Fruit fly (Drosophila melanogaster) whole organism, prepupa: ENCODE results near the gene CG14054.
A peak's percentile ranks its signal among the peaks of the same experiment; 100 is the strongest.

Experiments
- CG10669 ChIP-seq: fragments of 200-800 bp; sonication (Bioruptor generic); optimal IDR thresholded peaks from 3 replicates; lab custom pipeline; 2018; ENCODE audit warnings: missing biosample characterization, mild to moderate bottlenecking, missing genetic modification characterization, moderate library complexity
- CG15336 ChIP-seq: fragments of 200-800 bp; sonication (Bioruptor generic); IDR thresholded peaks from 2 replicates; pipeline ENCODE4 v1.3.6; 2022; ENCODE audit warnings: missing biosample characterization, missing genetic modification characterization
- CG3032 ChIP-seq: fragments of 200-800 bp; optimal IDR thresholded peaks from 2 replicates; lab custom pipeline; 2019; ENCODE audit warnings: missing biosample characterization, mild to moderate bottlenecking, missing genetic modification characterization, moderate library complexity
- CG32006 ChIP-seq: fragments of 200-800 bp; sonication (Bioruptor generic); optimal IDR thresholded peaks from 3 replicates; lab custom pipeline; 2017; ENCODE audit warnings: missing biosample characterization, mild to moderate bottlenecking, missing genetic modification characterization
- CG34406 ChIP-seq: fragments of 200-800 bp; sonication (Bioruptor generic); optimal IDR thresholded peaks from 3 replicates; lab custom pipeline; 2016; ENCODE audit warnings: missing biosample characterization, missing genetic modification characterization
- CG3919 ChIP-seq: fragments of 200-800 bp; sonication (Bioruptor generic); optimal IDR thresholded peaks from 3 replicates; lab custom pipeline; 2016; ENCODE audit warnings: missing biosample characterization, missing genetic modification characterization
- CG4318 ChIP-seq: fragments of 200-800 bp; sonication (Bioruptor generic); optimal IDR thresholded peaks from 3 replicates; lab custom pipeline; 2017; ENCODE audit warnings: missing biosample characterization, mild to moderate bottlenecking, missing genetic modification characterization
- CG6163 ChIP-seq: fragments of 200-800 bp; sonication (Bioruptor generic); IDR thresholded peaks from 3 replicates; pipeline ENCODE4 v1.3.6; 2022; ENCODE audit warnings: missing biosample characterization, missing genetic modification characterization
- CG6276 ChIP-seq: fragments of 200-800 bp; sonication (Bioruptor generic); optimal IDR thresholded peaks from 2 replicates; lab custom pipeline; 2017; ENCODE audit warnings: missing biosample characterization, mild to moderate bottlenecking, missing genetic modification characterization
- CG6792 ChIP-seq: fragments of 200-800 bp; sonication (Bioruptor generic); optimal IDR thresholded peaks from 3 replicates; lab custom pipeline; 2016; ENCODE audit warnings: missing biosample characterization, missing genetic modification characterization
- CG6808 ChIP-seq: fragments of 200-800 bp; sonication (Bioruptor generic); optimal IDR thresholded peaks from 3 replicates; lab custom pipeline; 2017; ENCODE audit warnings: missing biosample characterization, missing genetic modification characterization, mild to moderate bottlenecking, moderate library complexity, missing genetic modification reagents
- CG6854 ChIP-seq: fragments of 200-800 bp; sonication (Bioruptor generic); optimal IDR thresholded peaks from 2 replicates; lab custom pipeline; 2017; ENCODE audit warnings: missing biosample characterization, mild to moderate bottlenecking, missing genetic modification characterization
- CG7368 ChIP-seq: fragments of 200-800 bp; sonication (Bioruptor generic); optimal IDR thresholded peaks from 3 replicates; lab custom pipeline; 2016; ENCODE audit warnings: missing biosample characterization, missing genetic modification characterization
- CG8319 ChIP-seq: fragments of 200-800 bp; sonication (Bioruptor generic); optimal IDR thresholded peaks from 3 replicates; lab custom pipeline; 2016; ENCODE audit warnings: missing biosample characterization, missing genetic modification characterization
- CG8632 ChIP-seq: fragments of 200-800 bp; sonication (Bioruptor generic); optimal IDR thresholded peaks from 3 replicates; lab custom pipeline; 2016; ENCODE audit warnings: missing biosample characterization, missing genetic modification characterization
- CG9139 ChIP-seq: fragments of 200-800 bp; sonication (Bioruptor generic); optimal IDR thresholded peaks from 3 replicates; lab custom pipeline; 2017; ENCODE audit warnings: missing biosample characterization, mild to moderate bottlenecking, missing genetic modification characterization
- Eip75B ChIP-seq: fragments of 200-800 bp; sonication (Bioruptor generic); optimal IDR thresholded peaks from 3 replicates; lab custom pipeline; 2016; ENCODE audit warnings: missing biosample characterization, missing genetic modification characterization
- Eip78C ChIP-seq: fragments of 200-800 bp; sonication (Bioruptor generic); peaks from one replicate; lab custom pipeline; 2016; ENCODE audit warnings: missing biosample characterization, missing genetic modification characterization
- Eip93F ChIP-seq: fragments of 200-800 bp; sonication (Bioruptor generic); optimal IDR thresholded peaks from 2 replicates; lab custom pipeline; 2016; ENCODE audit warnings: missing biosample characterization, mild to moderate bottlenecking, missing genetic modification characterization
- Ets21C ChIP-seq: fragments of 200-800 bp; sonication (Bioruptor generic); optimal IDR thresholded peaks from 3 replicates; lab custom pipeline; 2016; ENCODE audit warnings: missing biosample characterization, missing genetic modification characterization
- Ets96B ChIP-seq: fragments of 200-800 bp; optimal IDR thresholded peaks from 2 replicates; lab custom pipeline; 2019; ENCODE audit warnings: missing biosample characterization, mild to moderate bottlenecking, missing genetic modification characterization, moderate library complexity
- Hr38 ChIP-seq: sonication (Bioruptor generic); optimal IDR thresholded peaks from 2 replicates; lab custom pipeline; 2016; ENCODE audit warnings: missing biosample characterization, missing genetic modification characterization
- Hr39 ChIP-seq: fragments of 200-800 bp; sonication (Bioruptor generic); optimal IDR thresholded peaks from 2 replicates; lab custom pipeline; 2016; ENCODE audit warnings: missing biosample characterization, missing genetic modification characterization
- Hr4 ChIP-seq: fragments of 200-800 bp; sonication (Bioruptor generic); optimal IDR thresholded peaks from 3 replicates; lab custom pipeline; 2016; ENCODE audit warnings: missing biosample characterization, missing genetic modification characterization
- Lpt ChIP-seq: fragments of 200-800 bp; sonication (Bioruptor generic); optimal IDR thresholded peaks from 3 replicates; lab custom pipeline; 2016; ENCODE audit warnings: missing biosample characterization, missing genetic modification characterization
- Met ChIP-seq: fragments of 200-800 bp; sonication (Bioruptor generic); optimal IDR thresholded peaks from 3 replicates; lab custom pipeline; 2016; ENCODE audit warnings: missing biosample characterization, missing genetic modification characterization
- OdsH ChIP-seq: fragments of 200-800 bp; sonication (Bioruptor generic); optimal IDR thresholded peaks from 3 replicates; lab custom pipeline; 2016; ENCODE audit warnings: missing biosample characterization, missing genetic modification characterization
- Smox ChIP-seq: fragments of 200-800 bp; sonication (Bioruptor generic); optimal IDR thresholded peaks from 3 replicates; lab custom pipeline; 2016; ENCODE audit warnings: missing biosample characterization, missing genetic modification characterization
- Sox15 ChIP-seq: fragments of 200-800 bp; sonication (Bioruptor generic); optimal IDR thresholded peaks from 3 replicates; lab custom pipeline; 2016; ENCODE audit warnings: missing biosample characterization, missing genetic modification characterization
- dac ChIP-seq: fragments of 200-800 bp; sonication (Bioruptor generic); optimal IDR thresholded peaks from 2 replicates; lab custom pipeline; 2017; ENCODE audit warnings: missing biosample characterization, mild to moderate bottlenecking, missing genetic modification characterization
- eg ChIP-seq: fragments of 200-800 bp; sonication (Bioruptor generic); IDR thresholded peaks from 3 replicates; pipeline ENCODE4 v1.3.6; 2022; ENCODE audit warnings: missing biosample characterization, missing genetic modification characterization
- esn ChIP-seq: fragments of 200-800 bp; sonication (Bioruptor generic); optimal IDR thresholded peaks from 2 replicates; lab custom pipeline; 2016; ENCODE audit warnings: missing biosample characterization, mild to moderate bottlenecking, missing genetic modification characterization, moderate library complexity
- fkh ChIP-seq: fragments of 200-800 bp; sonication (Bioruptor generic); optimal IDR thresholded peaks from 3 replicates; lab custom pipeline; 2017; ENCODE audit warnings: missing biosample characterization, mild to moderate bottlenecking, missing genetic modification characterization, moderate library complexity
- lz ChIP-seq: fragments of 200-800 bp; sonication (Bioruptor generic); optimal IDR thresholded peaks from 3 replicates; lab custom pipeline; 2016; ENCODE audit warnings: missing biosample characterization, missing genetic modification characterization
- net ChIP-seq: fragments of 200-800 bp; sonication (Bioruptor generic); optimal IDR thresholded peaks from 3 replicates; lab custom pipeline; 2016; ENCODE audit warnings: missing biosample characterization, missing genetic modification characterization
- pdm3 ChIP-seq: fragments of 200-800 bp; sonication (Bioruptor generic); optimal IDR thresholded peaks from 3 replicates; lab custom pipeline; 2016; ENCODE audit warnings: missing biosample characterization, missing genetic modification characterization
- salr ChIP-seq, 2 experiments: fragments of 200-800 bp; sonication (Bioruptor generic); optimal IDR thresholded peaks; 3 replicates each; lab custom pipeline; 2016 to 2018; ENCODE audit warnings: missing biosample characterization in 2 of 2, missing genetic modification characterization in 2 of 2, mild to moderate bottlenecking in 1 of 2
- svp ChIP-seq: fragments of 200-800 bp; sonication (Bioruptor generic); peaks from one replicate; lab custom pipeline; 2016; ENCODE audit warnings: missing biosample characterization, missing genetic modification characterization
- topi ChIP-seq: fragments of 200-800 bp; sonication (Bioruptor generic); optimal IDR thresholded peaks from 3 replicates; lab custom pipeline; 2016; ENCODE audit warnings: missing biosample characterization, missing genetic modification characterization

CG14054 gene

DNA sequence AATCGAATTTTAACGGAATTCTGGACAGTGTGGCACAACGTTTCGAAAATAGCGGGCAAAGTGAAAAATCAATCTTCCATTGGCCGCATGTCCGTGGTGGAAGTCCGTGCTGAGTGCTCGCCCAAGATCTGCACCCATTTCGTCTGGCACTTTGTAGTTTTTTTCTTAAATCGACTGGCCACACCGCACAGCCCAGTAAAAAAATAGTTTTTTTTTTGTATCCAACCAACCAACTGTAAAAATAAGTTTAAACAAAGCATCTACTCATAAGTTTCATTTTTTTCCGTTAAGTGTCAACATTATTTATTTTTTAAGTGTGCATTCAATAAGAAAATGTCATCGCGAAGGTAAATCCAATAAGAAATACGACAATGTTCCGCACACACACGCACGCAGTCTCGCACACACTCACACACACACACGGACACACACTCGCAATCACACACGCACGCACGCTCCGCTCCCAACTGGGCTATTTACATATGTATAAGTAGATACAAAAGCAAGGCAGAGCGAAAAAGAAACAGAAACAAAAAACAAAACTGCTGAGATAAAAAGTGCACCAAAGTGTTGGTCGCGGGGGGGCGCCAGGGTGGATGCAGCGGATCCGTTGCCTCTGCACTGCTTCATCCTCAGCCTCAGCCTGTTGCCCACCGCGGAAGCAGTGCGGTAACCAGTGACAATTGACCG is 28.1 kb upstream of the CG14054 start, which contains the start of gene csw (continued):
- TF ChIP-seq CG32006 (GFP tag; lab: Kevin White, UChicago): peak; percentile 53
- TF ChIP-seq Lpt (GFP tag; lab: Kevin White, UChicago): peak; percentile 75
- TF ChIP-seq svp (GFP tag; lab: Kevin White, UChicago): peak; percentile 46
- peak; percentile 2 for TF ChIP-seq Sox15 (GFP tag; lab: Kevin White, UChicago)
- TF ChIP-seq fkh: peak; percentile 57
- peak; percentile 92 for TF ChIP-seq CG6276 (GFP tag; lab: Kevin White, UChicago)
- TF ChIP-seq lz (GFP tag; lab: Kevin White, UChicago): peak; percentile 28
- TF ChIP-seq CG9139 (GFP tag; lab: Kevin White, UChicago): peak; percentile 97
- peak; percentile 30 for TF ChIP-seq esn (GFP tag; lab: Kevin White, UChicago)
- peak; percentile 50 to 82 for TF ChIP-seq salr (GFP tag; optimal IDR thresholded peaks at IDR 0.05; lab: Kevin White, UChicago)
- peak; percentile 87 for TF ChIP-seq CG6854 (GFP tag; lab: Kevin White, UChicago)
- peak; percentile 43 for TF ChIP-seq CG6792

- peak; percentile 10 for TF ChIP-seq Ets96B (tag; lab: Kevin White, UChicago)
- TF ChIP-seq salr (GFP tag; optimal IDR thresholded peaks at IDR 0.05; lab: Kevin White, UChicago): no peak
- TF ChIP-seq Ets21C (GFP tag; lab: Kevin White, UChicago): no peak
- no peak for TF ChIP-seq Eip93F (GFP tag; lab: Kevin White, UChicago)
- TF ChIP-seq Eip78C (GFP tag; lab: Kevin White, UChicago): peak; percentile 79
- no peak for TF ChIP-seq Hr39 (GFP tag; lab: Kevin White, UChicago)
- no peak for TF ChIP-seq topi (GFP tag; lab: Kevin White, UChicago)
- TF ChIP-seq CG6854 (GFP tag; lab: Kevin White, UChicago): no peak
- TF ChIP-seq CG32006 (GFP tag; lab: Kevin White, UChicago): peak; percentile 20
- no peak for TF ChIP-seq fkh
- no peak for TF ChIP-seq Hr38
- TF ChIP-seq OdsH (GFP tag; lab: Kevin White, UChicago): no peak
- no peak for TF ChIP-seq Hr4 (GFP tag; lab: Kevin White, UChicago)
- TF ChIP-seq eg (GFP tag; lab: Robert Waterston, UW): no peak
- peak; percentile 20 for TF ChIP-seq CG10669 (GFP tag; lab: Kevin White, UChicago)
- TF ChIP-seq CG8319 (GFP tag; lab: Kevin White, UChicago): no peak
- TF ChIP-seq CG3032 (tag; lab: Kevin White, UChicago): peak; percentile 16
- no peak for TF ChIP-seq Met
Measured at dm6 chrX:2089812-2090211, 23.7 kb upstream of the CG14054 start.

DNA sequence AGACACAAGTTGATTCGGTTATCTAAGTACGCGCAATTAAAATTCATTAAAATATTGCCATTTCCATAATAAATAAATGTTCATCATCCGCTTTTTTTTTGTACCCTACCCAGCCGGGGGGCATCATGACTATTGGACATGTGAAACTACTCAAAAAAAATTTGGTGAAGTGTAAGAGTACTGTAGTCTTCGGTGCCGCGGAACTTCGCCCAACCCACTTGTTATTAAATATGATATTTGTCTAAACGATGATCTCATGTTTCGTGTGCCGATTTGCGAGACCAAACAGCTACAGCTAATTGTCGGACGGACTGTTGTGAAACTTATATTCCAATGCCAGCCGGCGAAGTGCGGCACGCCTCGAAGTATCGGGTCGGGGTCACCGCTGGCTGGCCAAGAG is 22.6 kb upstream of the CG14054 start:
- TF ChIP-seq CG7368 (GFP tag; lab: Kevin White, UChicago) (no peak), Eip78C (GFP tag; lab: Kevin White, UChicago) (peak; percentile 37), Smox (no peak), Eip75B (GFP tag; lab: Kevin White, UChicago) (peak; percentile 0), CG3919 (GFP tag; lab: Kevin White, UChicago) (no peak), lz (GFP tag; lab: Kevin White, UChicago) (no peak), Hr4 (GFP tag; lab: Kevin White, UChicago) (peak; percentile 22), dac (GFP tag; lab: Kevin White, UChicago) (no peak), pdm3 (peak; percentile 10), CG15336 (GFP tag; lab: Robert Waterston, UW) (no peak), CG4318 (no peak), CG6808 (GFP tag; lab: Kevin White, UChicago) (no peak), eg (GFP tag; lab: Robert Waterston, UW) (0 out of 3 replicates have a peak, but pooled peaks have one; percentile 31), Eip93F (GFP tag; lab: Kevin White, UChicago) (no peak), CG34406 (no peak), fkh (peak; percentile 4), CG6163 (GFP tag; lab: Robert Waterston, UW) (no peak), CG6854 (GFP tag; lab: Kevin White, UChicago) (no peak), CG8319 (GFP tag; lab: Kevin White, UChicago) (no peak), CG8632 (GFP tag; lab: Kevin White, UChicago) (no peak), net (GFP tag; lab: Kevin White, UChicago) (no peak), svp (GFP tag; lab: Kevin White, UChicago) (peak; percentile 77)
